Worm (Caenorhabditis elegans) whole organism, midembryonic: ENCODE data around the gene nhl-2.
A peak's percentile ranks its signal among the peaks of the same experiment; 100 is the strongest.

Source experiments
- T22C8.4 ChIP-seq: fragments of 200-800 bp; sonication (Bioruptor generic); IDR thresholded peaks from 2 replicates; pipeline ENCODE4 v1.3.6; 2022; ENCODE audit warnings: missing genetic modification characterization, missing compliant biosample characterization
- cog-1 ChIP-seq: sonication (generic microtip); optimal IDR thresholded peaks from 2 replicates; lab custom pipeline; 2016; ENCODE audit warnings: missing genetic modification characterization, missing compliant biosample characterization
- flt-1 ChIP-seq: fragments of 200-800 bp; sonication (Bioruptor generic); IDR thresholded peaks from 2 replicates; pipeline ENCODE4 v1.3.6; 2022; ENCODE audit warnings: missing genetic modification characterization, missing compliant biosample characterization
- klf-2 ChIP-seq: fragments of 200-800 bp; sonication (Bioruptor generic); conservative IDR thresholded peaks from 2 replicates; pipeline ENCODE4 v1.3.6; 2022; ENCODE audit warnings: missing genetic modification reagents, missing genetic modification characterization, missing compliant biosample characterization
- med-1 ChIP-seq: sonication (generic microtip); optimal IDR thresholded peaks from 2 replicates; lab custom pipeline; 2017; ENCODE audit warnings: missing genetic modification characterization, mild to moderate bottlenecking, missing compliant biosample characterization, antibody characterized with exemption, missing genetic modification reagents; ENCODE audit not compliant: insufficient read depth
- ref-1 ChIP-seq: fragments of 200-800 bp; sonication (Bioruptor generic); conservative IDR thresholded peaks from 2 replicates; pipeline ENCODE4 v1.3.6; 2022; ENCODE audit warnings: missing genetic modification reagents, missing genetic modification characterization, missing compliant biosample characterization
- tab-1 ChIP-seq: fragments of 200-800 bp; sonication (Bioruptor generic); IDR thresholded peaks from 2 replicates; pipeline ENCODE4 v1.3.6; 2022; ENCODE audit warnings: missing genetic modification characterization, missing compliant biosample characterization
- ztf-23 ChIP-seq: fragments of 200-800 bp; sonication (Bioruptor generic); IDR thresholded peaks from 2 replicates; pipeline ENCODE4 v1.3.6; 2022; ENCODE audit warnings: missing genetic modification reagents, missing genetic modification characterization, missing compliant biosample characterization
- ztf-29 ChIP-seq: fragments of 200-800 bp; sonication (Bioruptor generic); IDR thresholded peaks from 2 replicates; pipeline ENCODE4 v1.3.6; 2022; ENCODE audit warnings: missing genetic modification reagents, missing genetic modification characterization, missing compliant biosample characterization

nhl-2 gene

DNA sequence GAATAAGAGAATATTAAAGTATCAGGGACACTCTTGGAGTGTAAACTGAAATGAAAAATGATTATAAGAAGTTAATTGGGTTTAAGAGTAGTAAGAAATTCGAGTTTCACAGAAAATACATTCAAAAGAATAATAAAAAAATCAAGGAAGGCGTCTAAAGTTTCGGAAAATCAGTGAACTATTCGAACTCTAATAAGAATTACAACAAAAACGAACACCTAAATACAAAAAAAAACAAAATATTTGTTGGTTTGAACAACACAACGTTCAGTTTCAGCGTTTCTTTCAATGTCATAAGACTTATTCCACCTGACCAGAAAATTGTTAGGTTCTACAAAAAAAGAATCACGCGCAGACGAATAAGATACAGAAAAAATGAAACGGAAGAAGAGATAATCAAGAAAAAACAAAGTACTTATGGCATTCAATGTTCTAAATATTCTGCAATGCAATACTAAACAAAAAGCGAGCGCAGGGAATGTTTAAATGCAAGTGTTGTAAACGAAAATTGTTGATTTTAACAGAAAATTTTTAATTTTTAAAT, at the start of gene nhl-2:
nhl-2 (minus strand) TSS at position 51 of the 544 bp plus-strand sequence.
- TF ChIP-seq ztf-29 (GFP tag; lab: Robert Waterston, UW) (no peak), T22C8.4 (GFP tag; lab: Robert Waterston, UW) (no peak), klf-2 (GFP tag; lab: Robert Waterston, UW) (no peak), med-1 (GFP tag; lab: Kevin White, UChicago) (no peak), flt-1 (GFP tag; lab: Robert Waterston, UW) (no peak), ztf-23 (GFP tag; lab: Robert Waterston, UW) (no peak), tab-1 (GFP tag; lab: Robert Waterston, UW) (no peak), cog-1 (tag; lab: Kevin White, UChicago) (no peak), ref-1 (GFP tag; lab: Robert Waterston, UW) (no peak)

DNA sequence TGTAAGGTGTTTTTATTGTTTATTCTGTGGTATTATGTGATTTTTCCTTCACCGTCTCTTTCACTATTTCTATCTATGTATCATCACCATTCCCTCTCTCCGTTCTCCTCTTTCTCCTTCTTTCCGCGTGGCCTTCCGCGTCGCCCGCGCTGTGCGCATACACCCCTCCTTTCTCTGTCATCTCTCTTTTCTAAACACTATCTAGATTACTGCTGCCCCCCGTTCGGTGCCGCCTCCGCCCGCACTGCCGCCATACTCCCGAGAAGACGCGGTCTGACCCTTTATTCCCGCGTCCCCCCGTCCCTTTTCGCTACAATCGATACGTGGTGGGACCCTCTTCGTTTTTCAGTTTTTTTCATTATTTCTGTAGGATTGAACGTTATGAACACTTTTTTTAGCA, 49.7 kb upstream of the nhl-2 start:
- TF ChIP-seq T22C8.4 (GFP tag; lab: Robert Waterston, UW) (no peak), ztf-23 (GFP tag; lab: Robert Waterston, UW) (0 out of 2 replicates have a peak, but pooled peaks have one; percentile 45), flt-1 (GFP tag; lab: Robert Waterston, UW) (peak; percentile 66)

ce11 chrIII:4947352-4947751, 48.5 kb upstream of the nhl-2 start:
- TF ChIP-seq tab-1 (GFP tag; lab: Robert Waterston, UW) = 0 out of 2 replicates have a peak, but pooled peaks have one; percentile 51
- no peak for TF ChIP-seq klf-2 (GFP tag; lab: Robert Waterston, UW)
- TF ChIP-seq med-1 (GFP tag; lab: Kevin White, UChicago) = no peak
- TF ChIP-seq flt-1 (GFP tag; lab: Robert Waterston, UW) = peak; percentile 73
- TF ChIP-seq cog-1 (tag; lab: Kevin White, UChicago) = peak; percentile 56
- peak; percentile 69; the same call in 1 of the 2 replicates for TF ChIP-seq ztf-23 (GFP tag; lab: Robert Waterston, UW)
- peak; percentile 12; the same call in 1 of the 2 replicates for TF ChIP-seq T22C8.4 (GFP tag; lab: Robert Waterston, UW)
- TF ChIP-seq ztf-29 (GFP tag; lab: Robert Waterston, UW) = peak; percentile 38; the same call in 1 of the 2 replicates
- 0 out of 2 replicates have a peak, but pooled peaks have one; percentile 13 for TF ChIP-seq ref-1 (GFP tag; lab: Robert Waterston, UW)

ce11 chrIII:4944213-4944612, 45.3 kb upstream of the nhl-2 start, which contains the start of gene ntl-9:
Gene ntl-9 (plus strand): TSS chrIII:4944513.
- no peak for TF ChIP-seq med-1 (GFP tag; lab: Kevin White, UChicago)
- no peak for TF ChIP-seq ztf-29 (GFP tag; lab: Robert Waterston, UW)
- no peak for TF ChIP-seq ztf-23 (GFP tag; lab: Robert Waterston, UW)
- TF ChIP-seq flt-1 (GFP tag; lab: Robert Waterston, UW) = no peak
- TF ChIP-seq klf-2 (GFP tag; lab: Robert Waterston, UW) = no peak
- TF ChIP-seq ref-1 (GFP tag; lab: Robert Waterston, UW) = no peak
- TF ChIP-seq tab-1 (GFP tag; lab: Robert Waterston, UW) = no peak
- no peak for TF ChIP-seq cog-1 (tag; lab: Kevin White, UChicago)
- TF ChIP-seq T22C8.4 (GFP tag; lab: Robert Waterston, UW) = no peak

ce11 chrIII:4939267-4939666, 40.4 kb upstream of the nhl-2 start, which contains the start of gene rpb-2:
Gene rpb-2 (plus strand): TSS chrIII:4939567.
- no peak for TF ChIP-seq tab-1 (GFP tag; lab: Robert Waterston, UW)
- no peak for TF ChIP-seq klf-2 (GFP tag; lab: Robert Waterston, UW)
- no peak for TF ChIP-seq ztf-29 (GFP tag; lab: Robert Waterston, UW)
- no peak for TF ChIP-seq flt-1 (GFP tag; lab: Robert Waterston, UW)
- no peak for TF ChIP-seq med-1 (GFP tag; lab: Kevin White, UChicago)
- TF ChIP-seq cog-1 (tag; lab: Kevin White, UChicago) = no peak
- TF ChIP-seq ztf-23 (GFP tag; lab: Robert Waterston, UW) = no peak
- no peak for TF ChIP-seq ref-1 (GFP tag; lab: Robert Waterston, UW)
- no peak for TF ChIP-seq T22C8.4 (GFP tag; lab: Robert Waterston, UW)

DNA sequence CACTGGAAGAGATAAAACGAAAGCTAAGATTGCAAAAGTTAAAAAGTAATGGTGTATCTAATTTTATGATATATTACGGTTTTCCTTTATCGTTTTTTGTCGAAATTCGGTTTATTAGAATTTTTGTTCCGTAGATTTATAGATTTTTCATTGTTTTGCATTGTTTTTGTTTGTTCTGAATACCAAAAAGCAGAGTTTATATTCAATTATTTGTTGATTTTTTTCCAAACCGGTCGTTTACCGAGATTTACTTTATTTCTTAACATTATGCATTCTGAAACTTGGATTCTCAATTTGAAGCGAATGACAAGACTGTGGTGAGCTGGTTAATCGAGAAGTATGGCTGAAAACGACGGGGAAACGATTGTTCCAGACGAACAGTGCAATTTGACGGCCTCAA, 38.1 kb upstream of the nhl-2 start, which contains the start of gene fsn-1:
fsn-1 (plus strand) TSS at position 301 of the 400 bp plus-strand sequence.
- TF ChIP-seq cog-1 (tag; lab: Kevin White, UChicago) = no peak
- TF ChIP-seq tab-1 (GFP tag; lab: Robert Waterston, UW) = no peak
- TF ChIP-seq ref-1 (GFP tag; lab: Robert Waterston, UW) = no peak
- TF ChIP-seq klf-2 (GFP tag; lab: Robert Waterston, UW) = no peak
- TF ChIP-seq flt-1 (GFP tag; lab: Robert Waterston, UW) = no peak
- TF ChIP-seq ztf-29 (GFP tag; lab: Robert Waterston, UW) = no peak
- no peak for TF ChIP-seq med-1 (GFP tag; lab: Kevin White, UChicago)
- no peak for TF ChIP-seq T22C8.4 (GFP tag; lab: Robert Waterston, UW)
- no peak for TF ChIP-seq ztf-23 (GFP tag; lab: Robert Waterston, UW)

- TF ChIP-seq klf-2 (GFP tag; lab: Robert Waterston, UW) (no peak), flt-1 (GFP tag; lab: Robert Waterston, UW) (no peak), tab-1 (GFP tag; lab: Robert Waterston, UW) (no peak), ref-1 (GFP tag; lab: Robert Waterston, UW) (no peak), ztf-23 (GFP tag; lab: Robert Waterston, UW) (no peak), T22C8.4 (GFP tag; lab: Robert Waterston, UW) (no peak), cog-1 (tag; lab: Kevin White, UChicago) (no peak), ztf-29 (GFP tag; lab: Robert Waterston, UW) (no peak), med-1 (GFP tag; lab: Kevin White, UChicago) (no peak)
Observed at ce11 chrIII:4934896-4935628, 36.2 kb upstream of the nhl-2 start, which contains the start of gene mrps-18C. Gene mrps-18C (plus strand): TSS chrIII:4935578.

- no peak for TF ChIP-seq ztf-23 (GFP tag; lab: Robert Waterston, UW)
- no peak for TF ChIP-seq cog-1 (tag; lab: Kevin White, UChicago)
- TF ChIP-seq klf-2 (GFP tag; lab: Robert Waterston, UW) = no peak
- no peak for TF ChIP-seq tab-1 (GFP tag; lab: Robert Waterston, UW)
- no peak for TF ChIP-seq ref-1 (GFP tag; lab: Robert Waterston, UW)
- no peak for TF ChIP-seq ztf-29 (GFP tag; lab: Robert Waterston, UW)
- no peak for TF ChIP-seq T22C8.4 (GFP tag; lab: Robert Waterston, UW)
- no peak for TF ChIP-seq med-1 (GFP tag; lab: Kevin White, UChicago)
- no peak for TF ChIP-seq flt-1 (GFP tag; lab: Robert Waterston, UW)
Observed at ce11 chrIII:4932203-4932699, 33.4 kb upstream of the nhl-2 start, which contains the start of the genes C26E6.12 and eri-9. Gene C26E6.12 (minus strand): TSS chrIII:4932253. Gene eri-9 (plus strand): TSS chrIII:4932450.
